Worm (Caenorhabditis elegans): Measurements from ENCODE around the gene lrr-1.

Gene lrr-1

DNA sequence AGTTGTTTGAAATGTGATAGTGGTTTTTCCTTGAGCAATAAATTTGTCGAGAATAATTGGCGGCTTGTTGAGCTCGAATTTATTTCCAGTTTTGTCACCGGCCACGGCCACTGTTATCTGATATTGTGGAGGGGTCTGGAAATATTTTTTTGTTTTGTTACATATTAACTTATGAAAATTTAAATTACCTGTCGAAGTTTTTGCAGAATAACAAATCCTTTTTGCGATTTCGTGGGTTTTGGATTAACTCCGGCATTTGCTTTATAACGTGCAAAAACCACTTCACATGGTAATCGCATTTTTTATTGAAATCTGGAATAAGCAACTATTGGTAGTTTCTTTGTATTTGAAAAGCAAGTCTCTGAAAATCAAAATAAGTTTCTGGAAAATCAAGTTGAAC is at the start of gene lrr-1:
TSS of gene lrr-1 (minus strand) at position 312 of the 400 bp plus-strand sequence.
- no peak for TF ChIP-seq R02D3.7 (tag; optimal IDR thresholded peaks at IDR 0.05)

ce11 chrII:5085450-5085849 is 49.2 kb upstream of the lrr-1 start, which contains the start of gene txt-9:
txt-9 (plus strand) TSS chrII:5085785.
- no peak for TF ChIP-seq nhr-77 (tag; optimal IDR thresholded peaks at IDR 0.05)
- TF ChIP-seq fos-1 (tag; optimal IDR thresholded peaks at IDR 0.05): peak; percentile 45

- TF ChIP-seq ama-1 (optimal IDR thresholded peaks at IDR 0.05) (no peak), nhr-237 (tag; optimal IDR thresholded peaks at IDR 0.05) (no peak), mbf-1 (tag; optimal IDR thresholded peaks at IDR 0.05) (no peak), fos-1 (tag; optimal IDR thresholded peaks at IDR 0.05) (peak; percentile 31)
Observed at ce11 chrII:5084225-5084624, 48.0 kb upstream of the lrr-1 start.

ce11 chrII:5083341-5083740 is 47.1 kb upstream of the lrr-1 start, which contains the start of gene C04G6.4:
C04G6.4 (minus strand) TSS chrII:5083441.
- TF ChIP-seq mdl-1 (tag; optimal IDR thresholded peaks at IDR 0.05) (no peak), lin-13 (GFP tag; optimal IDR thresholded peaks at IDR 0.05) (no peak), mbf-1 (tag; optimal IDR thresholded peaks at IDR 0.05) (no peak), ztf-1 (GFP tag; conservative IDR thresholded peaks at IDR 0.05) (no peak), ama-1 (optimal IDR thresholded peaks at IDR 0.05) (no peak)

- peak; percentile 85 for TF ChIP-seq nhr-25 (tag; optimal IDR thresholded peaks at IDR 0.05)
- no peak for TF ChIP-seq peb-1 (tag; optimal IDR thresholded peaks at IDR 0.05)
- TF ChIP-seq snpc-4 (tag; optimal IDR thresholded peaks at IDR 0.05): no peak
- TF ChIP-seq skn-1 (tag; optimal IDR thresholded peaks at IDR 0.05): no peak
- TF ChIP-seq sma-9 (GFP tag; optimal IDR thresholded peaks at IDR 0.05): peak; percentile 38
- no peak for TF ChIP-seq sma-9 (tag; optimal IDR thresholded peaks at IDR 0.05)
- TF ChIP-seq lin-13 (GFP tag; optimal IDR thresholded peaks at IDR 0.05): peak; percentile 30
- no peak for TF ChIP-seq ztf-11 (tag; optimal IDR thresholded peaks at IDR 0.05)
- no peak for TF ChIP-seq ztf-4 (tag; optimal IDR thresholded peaks at IDR 0.05)
- peak; percentile 44 for TF ChIP-seq nhr-21 (tag; optimal IDR thresholded peaks at IDR 0.05)
- TF ChIP-seq unc-39 (tag; optimal IDR thresholded peaks at IDR 0.05): no peak
- no peak for TF ChIP-seq mab-5 (tag; optimal IDR thresholded peaks at IDR 0.05)
- no peak for TF ChIP-seq lin-39 (tag; optimal IDR thresholded peaks at IDR 0.05)
- no peak for TF ChIP-seq alr-1 (tag; optimal IDR thresholded peaks at IDR 0.05)
- no peak for TF ChIP-seq zag-1 (tag; optimal IDR thresholded peaks at IDR 0.05)
- peak; percentile 42 for TF ChIP-seq fos-1 (tag; optimal IDR thresholded peaks at IDR 0.05)
- no peak for TF ChIP-seq nhr-12 (tag; optimal IDR thresholded peaks at IDR 0.05)
- TF ChIP-seq elt-1 (tag; optimal IDR thresholded peaks at IDR 0.05): no peak
- TF ChIP-seq F13H6.1 (tag; optimal IDR thresholded peaks at IDR 0.05): peak; percentile 18
- TF ChIP-seq crh-2 (tag; optimal IDR thresholded peaks at IDR 0.05): peak; percentile 76
- TF ChIP-seq ceh-16 (tag; optimal IDR thresholded peaks at IDR 0.05): peak; percentile 41
- TF ChIP-seq nhr-77 (tag; optimal IDR thresholded peaks at IDR 0.05): no peak
- no peak for TF ChIP-seq nhr-10 (tag; optimal IDR thresholded peaks at IDR 0.05)
- TF ChIP-seq nhr-6 (tag; optimal IDR thresholded peaks at IDR 0.05): peak; percentile 46
- no peak for TF ChIP-seq nhr-11 (tag; optimal IDR thresholded peaks at IDR 0.05)
- peak; percentile 43 for TF ChIP-seq sma-3 (GFP tag; optimal IDR thresholded peaks at IDR 0.05)
- no peak for TF ChIP-seq unc-62 (GFP tag; optimal IDR thresholded peaks at IDR 0.05)
- no peak for TF ChIP-seq ztf-1 (GFP tag; conservative IDR thresholded peaks at IDR 0.05)
- TF ChIP-seq sem-4 (tag; optimal IDR thresholded peaks at IDR 0.05): no peak
- TF ChIP-seq lsy-2 (tag; optimal IDR thresholded peaks at IDR 0.05): peak in 1 of 2 experiments; percentile 71
- no peak for TF ChIP-seq aly-2 (tag; optimal IDR thresholded peaks at IDR 0.05)
- TF ChIP-seq R02D3.7 (tag; optimal IDR thresholded peaks at IDR 0.05): no peak
- no peak for TF ChIP-seq dmd-4 (tag; optimal IDR thresholded peaks at IDR 0.05)
- no peak for TF ChIP-seq egl-27 (tag; optimal IDR thresholded peaks at IDR 0.05)
- TF ChIP-seq elt-3 (tag; optimal IDR thresholded peaks at IDR 0.05): no peak
- TF ChIP-seq ZK546.5 (tag; optimal IDR thresholded peaks at IDR 0.05): no peak
- no peak for TF ChIP-seq ceh-82 (tag; optimal IDR thresholded peaks at IDR 0.05)
- TF ChIP-seq blmp-1 (tag; optimal IDR thresholded peaks at IDR 0.05; ENCODE audit: insufficient read depth): no peak
- no peak for TF ChIP-seq lin-11 (tag; optimal IDR thresholded peaks at IDR 0.05)
- TF ChIP-seq unc-55 (GFP tag; optimal IDR thresholded peaks at IDR 0.05): peak; percentile 49
- peak; percentile 57 for TF ChIP-seq C34F6.9 (tag; optimal IDR thresholded peaks at IDR 0.05)
- no peak for TF ChIP-seq mdl-1 (tag; optimal IDR thresholded peaks at IDR 0.05)
Observed at ce11 chrII:5081124-5081913, 45.1 kb upstream of the lrr-1 start, which contains the start of gene dsh-2. dsh-2 (minus strand) TSS chrII:5081174.

Data from whole organism, L2 larva.